Fruit fly (Drosophila melanogaster): ENCODE data around the gene Spn.

The Spn gene

dm6 chr3L:2470735-2471395 is 83.2 kb downstream of the Spn start:
- TF ChIP-seq CG10348 (GFP tag; IDR thresholded peaks at IDR 0.05) (no peak), CG8301 (tag; optimal IDR thresholded peaks at IDR 0.05) (peak; percentile 82), CG15710 (tag; optimal IDR thresholded peaks at IDR 0.05) (peak; percentile 78), Ets98B (GFP tag; IDR thresholded peaks at IDR 0.05) (peak; percentile 38), Pif1B (GFP tag; optimal IDR thresholded peaks at IDR 0.05) (peak; percentile 56), D1 (tag; optimal IDR thresholded peaks at IDR 0.05) (peak; percentile 41), Snoo (tag; optimal IDR thresholded peaks at IDR 0.05) (peak; percentile 29), CG4496 (GFP tag; IDR thresholded peaks at IDR 0.05) (peak; percentile 47; the same call in 1 of the 3 replicates), CG9948 (tag; optimal IDR thresholded peaks at IDR 0.05) (peak; percentile 69), CG32121 (GFP tag; IDR thresholded peaks at IDR 0.05) (no peak), CG12605 (GFP tag; IDR thresholded peaks at IDR 0.05) (peak; percentile 44; the same call in 1 of the 2 replicates), gl (tag; optimal IDR thresholded peaks at IDR 0.05) (peak; percentile 41), CG13204 (GFP tag; optimal IDR thresholded peaks at IDR 0.05) (peak; percentile 12), rn (GFP tag; IDR thresholded peaks at IDR 0.05) (0 out of 2 replicates have a peak, but pooled peaks have one; percentile 5), CG14655 (GFP tag; optimal IDR thresholded peaks at IDR 0.05) (peak; percentile 88), Pif1A (GFP tag; optimal IDR thresholded peaks at IDR 0.05) (peak; percentile 77), CG8159 (tag; optimal IDR thresholded peaks at IDR 0.05) (peak; percentile 82), CG17806 (tag; optimal IDR thresholded peaks at IDR 0.05) (peak; percentile 81), fd96Ca (GFP tag; IDR thresholded peaks at IDR 0.05) (no peak), CG34367 (tag; optimal IDR thresholded peaks at IDR 0.05) (peak; percentile 32), EcR (GFP tag; optimal IDR thresholded peaks at IDR 0.05) (peak; percentile 80)

dm6 chr3L:2469660-2470059 is 84.4 kb downstream of the Spn start:
- TF ChIP-seq CG4496 (GFP tag; IDR thresholded peaks at IDR 0.05) (no peak), EcR (GFP tag; optimal IDR thresholded peaks at IDR 0.05) (peak; percentile 25), Ets98B (GFP tag; IDR thresholded peaks at IDR 0.05) (no peak), D1 (tag; optimal IDR thresholded peaks at IDR 0.05) (no peak), Pif1A (GFP tag; optimal IDR thresholded peaks at IDR 0.05) (no peak), CG8301 (tag; optimal IDR thresholded peaks at IDR 0.05) (no peak), CG14655 (GFP tag; optimal IDR thresholded peaks at IDR 0.05) (no peak), CG10348 (GFP tag; IDR thresholded peaks at IDR 0.05) (no peak)

dm6 chr3L:2468509-2468908 is 85.6 kb downstream of the Spn start:
- TF ChIP-seq CG8301 (tag; optimal IDR thresholded peaks at IDR 0.05): no peak
- TF ChIP-seq CG14655 (GFP tag; optimal IDR thresholded peaks at IDR 0.05): peak; percentile 17

- TF ChIP-seq CG32121 (GFP tag; IDR thresholded peaks at IDR 0.05) (peak; percentile 81), CG8301 (tag; optimal IDR thresholded peaks at IDR 0.05) (peak; percentile 75), CG10348 (GFP tag; IDR thresholded peaks at IDR 0.05) (no peak), EcR (GFP tag; optimal IDR thresholded peaks at IDR 0.05) (no peak), Snoo (tag; optimal IDR thresholded peaks at IDR 0.05) (peak; percentile 70), CG8159 (tag; optimal IDR thresholded peaks at IDR 0.05) (peak; percentile 85), CG15710 (tag; optimal IDR thresholded peaks at IDR 0.05) (peak; percentile 79), Ets98B (GFP tag; IDR thresholded peaks at IDR 0.05) (peak; percentile 82), CG17806 (tag; optimal IDR thresholded peaks at IDR 0.05) (peak; percentile 82), CG12605 (GFP tag; IDR thresholded peaks at IDR 0.05) (peak; percentile 65; the same call in 1 of the 2 replicates), CG13204 (GFP tag; optimal IDR thresholded peaks at IDR 0.05) (peak; percentile 45), CG4496 (GFP tag; IDR thresholded peaks at IDR 0.05) (peak; percentile 87; the same call in 2 of the 3 replicates), CG34367 (tag; optimal IDR thresholded peaks at IDR 0.05) (peak; percentile 66), CG14655 (GFP tag; optimal IDR thresholded peaks at IDR 0.05) (peak; percentile 82), rn (GFP tag; IDR thresholded peaks at IDR 0.05) (0 out of 2 replicates have a peak, but pooled peaks have one; percentile 8), fd96Ca (GFP tag; IDR thresholded peaks at IDR 0.05) (peak; percentile 82), Pif1A (GFP tag; optimal IDR thresholded peaks at IDR 0.05) (peak; percentile 81), Pif1B (GFP tag; optimal IDR thresholded peaks at IDR 0.05) (peak; percentile 74), CG9948 (tag; optimal IDR thresholded peaks at IDR 0.05) (peak; percentile 76), D1 (tag; optimal IDR thresholded peaks at IDR 0.05) (peak; percentile 54), gl (tag; optimal IDR thresholded peaks at IDR 0.05) (peak; percentile 43)
Measured at dm6 chr3L:2467424-2467838, 86.7 kb downstream of the Spn start.

dm6 chr3L:2466411-2467015 is 87.6 kb downstream of the Spn start:
- TF ChIP-seq CG8301 (tag; optimal IDR thresholded peaks at IDR 0.05) (no peak), CG4496 (GFP tag; IDR thresholded peaks at IDR 0.05) (peak; percentile 49; the same call in 2 of the 3 replicates), CG13204 (GFP tag; optimal IDR thresholded peaks at IDR 0.05) (peak; percentile 21), CG32121 (GFP tag; IDR thresholded peaks at IDR 0.05) (no peak), CG9948 (tag; optimal IDR thresholded peaks at IDR 0.05) (no peak), CG14655 (GFP tag; optimal IDR thresholded peaks at IDR 0.05) (no peak), CG12605 (GFP tag; IDR thresholded peaks at IDR 0.05) (peak; percentile 40; the same call in 1 of the 2 replicates), CG34367 (tag; optimal IDR thresholded peaks at IDR 0.05) (no peak), D1 (tag; optimal IDR thresholded peaks at IDR 0.05) (no peak), CG15710 (tag; optimal IDR thresholded peaks at IDR 0.05) (no peak), CG10348 (GFP tag; IDR thresholded peaks at IDR 0.05) (no peak), fd96Ca (GFP tag; IDR thresholded peaks at IDR 0.05) (0 out of 3 replicates have a peak, but pooled peaks have one; percentile 29), Pif1A (GFP tag; optimal IDR thresholded peaks at IDR 0.05) (no peak), rn (GFP tag; IDR thresholded peaks at IDR 0.05) (no peak), EcR (GFP tag; optimal IDR thresholded peaks at IDR 0.05) (peak; percentile 35), CG17806 (tag; optimal IDR thresholded peaks at IDR 0.05) (no peak), gl (tag; optimal IDR thresholded peaks at IDR 0.05) (peak; percentile 29), Ets98B (GFP tag; IDR thresholded peaks at IDR 0.05) (peak; percentile 55; the same call in 1 of the 2 replicates), Snoo (tag; optimal IDR thresholded peaks at IDR 0.05) (peak; percentile 24), Pif1B (GFP tag; optimal IDR thresholded peaks at IDR 0.05) (no peak), CG8159 (tag; optimal IDR thresholded peaks at IDR 0.05) (peak; percentile 2)

Data from whole organism, pupa.